Worm (Caenorhabditis elegans) whole organism, L3 larva: Measurements from ENCODE around the gene T23G4.127.

ENCODE experiments used
- ama-1 ChIP-seq: fragments of 150-350 bp; optimal IDR thresholded peaks from 2 replicates; lab custom pipeline; 2018
- ceh-9 ChIP-seq: sonication (generic microtip); optimal IDR thresholded peaks from 2 replicates; lab custom pipeline; 2018; ENCODE audit warnings: missing biosample characterization, missing genetic modification characterization
- nhr-77 ChIP-seq: fragments of 150-350 bp; optimal IDR thresholded peaks from 2 replicates; lab custom pipeline; 2014; ENCODE audit warnings: missing biosample characterization, missing genetic modification characterization
- snpc-4 ChIP-seq: fragments of 150-350 bp; optimal IDR thresholded peaks from 2 replicates; lab custom pipeline; 2014; ENCODE audit warnings: missing biosample characterization, missing genetic modification characterization
- zag-1 ChIP-seq: fragments of 150-350 bp; optimal IDR thresholded peaks from 2 replicates; lab custom pipeline; 2014; ENCODE audit warnings: missing biosample characterization, missing genetic modification characterization

ce11 chrIV:13647558-13647957 is 50.9 kb downstream of the T23G4.127 start, which contains the start of gene ule-4:
- no peak for TF ChIP-seq zag-1 (tag; lab: Kevin White, UChicago)
- TF ChIP-seq nhr-77 (tag; lab: Kevin White, UChicago), result no peak
- TF ChIP-seq ama-1 (lab: Kevin White, UChicago), result no peak
- no peak for TF ChIP-seq ceh-9 (tag; lab: Kevin White, UChicago)
- TF ChIP-seq snpc-4, result no peak
